Worm (Caenorhabditis elegans): Measurements from ENCODE around the gene H41C03.3.

DNA sequence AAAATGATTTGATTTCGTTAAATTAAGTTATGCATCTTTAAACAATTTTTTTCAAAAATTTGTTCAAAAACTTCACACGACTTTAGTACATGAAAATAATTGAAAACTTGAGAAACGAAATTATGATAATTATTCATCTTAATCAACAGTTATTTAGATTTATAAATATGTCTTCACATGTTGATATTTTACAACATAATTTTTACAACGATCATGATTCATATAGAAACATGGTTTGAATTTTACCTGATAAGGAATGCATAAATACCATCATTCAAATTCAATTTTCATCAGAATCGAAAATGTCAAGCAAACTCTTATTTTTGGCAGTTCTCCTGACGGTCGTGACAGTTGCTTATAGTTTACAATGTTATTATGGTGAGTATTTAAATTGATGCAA is 18.3 kb downstream of the H41C03.3 start, which contains the start of gene tag-234:
- TF ChIP-seq hmbx-1 (tag; optimal IDR thresholded peaks at IDR 0.05) (no peak), ama-1 (optimal IDR thresholded peaks at IDR 0.05) (no peak), flt-1 (GFP tag; IDR thresholded peaks at IDR 0.05) (no peak), hmg-4 (GFP tag; optimal IDR thresholded peaks at IDR 0.05) (no peak), B0310.2 (tag; optimal IDR thresholded peaks at IDR 0.05) (no peak), scrt-1 (GFP tag; IDR thresholded peaks at IDR 0.05) (no peak), ceh-36 (tag; optimal IDR thresholded peaks at IDR 0.05) (no peak), tbx-11 (GFP tag; IDR thresholded peaks at IDR 0.05) (no peak), F13C5.2 (tag; optimal IDR thresholded peaks at IDR 0.05) (no peak), ets-7 (tag; optimal IDR thresholded peaks at IDR 0.05) (no peak), ceh-13 (GFP tag; optimal IDR thresholded peaks at IDR 0.05) (no peak), hnd-1 (tag; optimal IDR thresholded peaks at IDR 0.05) (no peak), sea-1 (GFP tag; conservative IDR thresholded peaks at IDR 0.05) (no peak)

Data from whole organism, early embryonic.